Fruit fly (Drosophila melanogaster) whole organism: Measurements from ENCODE around the gene Cul5.

Experiments
- CG8478 ChIP-seq: fragments of >200 bp; optimal IDR thresholded peaks from 2 replicates; lab custom pipeline; 2018; ENCODE audit warnings: inconsistent platforms
- Dll ChIP-seq: fragments of >200 bp; optimal IDR thresholded peaks from 2 replicates; lab custom pipeline; 2017
- EcR ChIP-seq, 2 experiments: fragments of >200 bp; optimal IDR thresholded peaks; 2 replicates each; lab custom pipeline; 2017; ENCODE audit warnings: missing biosample characterization in 2 of 2, missing genetic modification characterization in 2 of 2, missing genetic modification reagents in 2 of 2
- pan ChIP-seq: fragments of >200 bp; optimal IDR thresholded peaks from 2 replicates; lab custom pipeline; 2017
- psq ChIP-seq: fragments of >200 bp; optimal IDR thresholded peaks from 2 replicates; lab custom pipeline; 2017

DNA sequence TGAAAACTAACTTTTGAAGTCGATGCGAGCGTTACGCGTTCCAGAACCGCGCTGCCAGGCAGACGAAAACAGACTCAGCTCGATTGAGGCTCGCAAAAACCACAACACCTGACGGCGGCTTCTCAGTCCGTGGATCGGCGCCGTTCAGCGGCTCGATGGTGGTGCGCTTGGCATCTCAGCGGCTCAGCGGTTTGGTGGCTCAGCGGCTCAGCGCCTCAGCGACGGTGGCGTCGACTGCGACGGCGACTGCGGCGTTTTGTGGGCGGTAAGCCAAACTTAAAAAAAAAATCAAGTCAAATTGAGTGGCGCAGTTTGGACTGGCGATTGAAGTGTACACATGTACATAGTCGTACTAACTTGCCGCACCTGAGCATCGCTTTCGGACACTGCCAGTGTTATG lies 42.4 kb downstream of the Cul5 start, which contains the start of gene wat:
- TF ChIP-seq psq (no peak), Dll (no peak), CG8478 (lab: Kevin White, UChicago) (no peak), EcR (GFP tag; optimal IDR thresholded peaks at IDR 0.05; lab: Kevin White, UChicago) (no peak), pan (lab: Kevin White, UChicago) (no peak)
